Fruit fly (Drosophila melanogaster) whole organism, pupa: ENCODE data around the gene PIG-H.

Source experiments
- CG10348 ChIP-seq: fragments of 200-800 bp; sonication (Bioruptor generic); IDR thresholded peaks from 2 replicates; pipeline ENCODE4 v1.3.6; 2022; ENCODE audit warnings: missing biosample characterization, missing genetic modification characterization
- CG13204 ChIP-seq: fragments of 200-800 bp; sonication (Bioruptor generic); optimal IDR thresholded peaks from 2 replicates; lab custom pipeline; 2018; ENCODE audit warnings: missing biosample characterization, mild to moderate bottlenecking, missing genetic modification characterization, moderate library complexity
- CG15710 ChIP-seq: fragments of 200-800 bp; sonication (Bioruptor generic); optimal IDR thresholded peaks from 2 replicates; lab custom pipeline; 2018; ENCODE audit warnings: missing biosample characterization, mild to moderate bottlenecking, missing genetic modification characterization, moderate library complexity
- CG34367 ChIP-seq: fragments of 200-800 bp; sonication (Bioruptor generic); optimal IDR thresholded peaks from 2 replicates; lab custom pipeline; 2018; ENCODE audit warnings: missing biosample characterization, mild to moderate bottlenecking, missing genetic modification characterization
- CG4496 ChIP-seq: fragments of 200-800 bp; sonication (Bioruptor generic); IDR thresholded peaks from 3 replicates; pipeline ENCODE4 v1.3.6; 2022; ENCODE audit warnings: missing biosample characterization, missing genetic modification characterization
- CG8159 ChIP-seq: fragments of 200-800 bp; sonication (Bioruptor generic); optimal IDR thresholded peaks from 3 replicates; lab custom pipeline; 2018; ENCODE audit warnings: missing biosample characterization, mild to moderate bottlenecking, missing genetic modification characterization, moderate library complexity
- CG8301 ChIP-seq: fragments of 200-800 bp; sonication (Bioruptor generic); optimal IDR thresholded peaks from 2 replicates; lab custom pipeline; 2018; ENCODE audit warnings: missing biosample characterization, mild to moderate bottlenecking, missing genetic modification characterization
- CG9948 ChIP-seq: fragments of 200-800 bp; sonication (Bioruptor generic); optimal IDR thresholded peaks from 2 replicates; lab custom pipeline; 2018; ENCODE audit warnings: missing biosample characterization, mild to moderate bottlenecking, missing genetic modification characterization, moderate library complexity
- EcR ChIP-seq: fragments of 200-800 bp; sonication (Bioruptor generic); optimal IDR thresholded peaks from 3 replicates; lab custom pipeline; 2019; ENCODE audit warnings: missing biosample characterization, missing genetic modification characterization, mild to moderate bottlenecking, moderate library complexity, missing genetic modification reagents
- Ets98B ChIP-seq: fragments of 200-800 bp; sonication (Bioruptor generic); IDR thresholded peaks from 2 replicates; pipeline ENCODE4 v1.3.6; 2022; ENCODE audit warnings: missing biosample characterization, missing genetic modification characterization
- Pif1A ChIP-seq: fragments of 200-800 bp; sonication (Bioruptor generic); optimal IDR thresholded peaks from 3 replicates; lab custom pipeline; 2016; ENCODE audit warnings: missing biosample characterization, missing genetic modification characterization
- Snoo ChIP-seq: fragments of 200-800 bp; sonication (Bioruptor generic); optimal IDR thresholded peaks from 3 replicates; lab custom pipeline; 2017; ENCODE audit warnings: missing biosample characterization, mild to moderate bottlenecking, missing genetic modification characterization, inconsistent platforms
- fd96Ca ChIP-seq: fragments of 200-800 bp; sonication (Bioruptor generic); IDR thresholded peaks from 3 replicates; pipeline ENCODE4 v1.3.6; 2022; ENCODE audit warnings: missing biosample characterization, missing genetic modification characterization
- gl ChIP-seq: fragments of 200-800 bp; sonication (Bioruptor generic); optimal IDR thresholded peaks from 2 replicates; lab custom pipeline; 2018; ENCODE audit warnings: missing biosample characterization, mild to moderate bottlenecking, missing genetic modification characterization

DNA sequence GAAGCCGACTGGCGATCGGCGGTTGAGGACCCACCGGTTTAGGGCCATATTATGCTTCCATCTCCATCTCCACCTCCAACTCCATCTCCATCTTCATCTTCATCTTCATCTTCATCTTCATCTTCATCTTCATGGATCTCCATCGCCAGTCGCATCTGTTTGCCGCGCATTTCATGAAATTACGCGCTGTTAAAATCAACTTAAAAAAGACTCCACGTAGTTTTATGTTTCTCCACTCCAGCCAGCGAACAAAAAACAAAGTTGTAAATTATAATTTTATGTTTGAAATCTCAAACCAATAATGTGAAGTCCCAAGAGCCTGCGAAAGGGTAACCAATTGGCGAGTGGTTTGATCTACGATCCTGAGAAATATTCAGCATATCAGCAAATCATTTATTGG, 49.5 kb upstream of the PIG-H start:
- TF ChIP-seq Snoo (no peak), CG34367 (tag; lab: Kevin White, UChicago) (no peak), Ets98B (GFP tag; lab: Robert Waterston, UW) (no peak), CG15710 (tag; lab: Kevin White, UChicago) (no peak), CG4496 (GFP tag; lab: Robert Waterston, UW) (no peak), fd96Ca (no peak), CG13204 (no peak), CG9948 (tag; lab: Kevin White, UChicago) (no peak), Pif1A (GFP tag; lab: Kevin White, UChicago) (no peak), EcR (GFP tag; lab: Kevin White, UChicago) (no peak), CG8301 (tag; lab: Kevin White, UChicago) (no peak), CG10348 (GFP tag; lab: Robert Waterston, UW) (no peak), CG8159 (tag; lab: Kevin White, UChicago) (no peak), gl (tag; lab: Kevin White, UChicago) (no peak)
